Fruit fly (Drosophila melanogaster): Measurements from ENCODE around the gene ATPsyndelta.

ATPsyndelta gene

dm6 chrX:10233065-10233464 lies 20.3 kb downstream of the ATPsyndelta start, which contains the start of gene CG2961 (continued):
- TF ChIP-seq Fer2 (tag; optimal IDR thresholded peaks at IDR 0.05): no peak
- no peak for TF ChIP-seq YL-1 (GFP tag; optimal IDR thresholded peaks at IDR 0.05)
- TF ChIP-seq CG10366 (GFP tag; IDR thresholded peaks at IDR 0.05): no peak; the same call in 1 of the 2 replicates
- TF ChIP-seq CG12104 (GFP tag; optimal IDR thresholded peaks at IDR 0.05): no peak
- TF ChIP-seq Tbp (GFP tag; optimal IDR thresholded peaks at IDR 0.05): no peak
- peak; percentile 8 for TF ChIP-seq nau (GFP tag; optimal IDR thresholded peaks at IDR 0.05)
- TF ChIP-seq nmo (GFP tag; optimal IDR thresholded peaks at IDR 0.05): peak; percentile 43
- TF ChIP-seq BtbVII (GFP tag; optimal IDR thresholded peaks at IDR 0.05): no peak
- no peak for TF ChIP-seq dm (GFP tag; optimal IDR thresholded peaks at IDR 0.05)
- TF ChIP-seq da (GFP tag; optimal IDR thresholded peaks at IDR 0.05): no peak
- TF ChIP-seq CG6654 (GFP tag; optimal IDR thresholded peaks at IDR 0.05): no peak
- TF ChIP-seq MESR4 (GFP tag; optimal IDR thresholded peaks at IDR 0.05): no peak
- TF ChIP-seq CG14014 (GFP tag; IDR thresholded peaks at IDR 0.05): no peak
- TF ChIP-seq ase (GFP tag; IDR thresholded peaks at IDR 0.05): 0 out of 3 replicates have a peak, but pooled peaks have one; percentile 8
- no peak for TF ChIP-seq h (optimal IDR thresholded peaks at IDR 0.05)
- TF ChIP-seq CG9437 (GFP tag; optimal IDR thresholded peaks at IDR 0.05): no peak
- TF ChIP-seq CG14710 (tag; optimal IDR thresholded peaks at IDR 0.05): no peak
- TF ChIP-seq B-H2 (GFP tag; optimal IDR thresholded peaks at IDR 0.05): no peak
- no peak for TF ChIP-seq Nf-YC (tag; optimal IDR thresholded peaks at IDR 0.05)
- no peak for TF ChIP-seq CG3407 (GFP tag; optimal IDR thresholded peaks at IDR 0.05)
- TF ChIP-seq CG2199 (GFP tag; IDR thresholded peaks at IDR 0.05): no peak
- peak; percentile 54 for TF ChIP-seq CG11504 (tag; optimal IDR thresholded peaks at IDR 0.05)
- TF ChIP-seq unc-4 (GFP tag; IDR thresholded peaks at IDR 0.05; ENCODE audit: partially characterized antibody): no peak
- TF ChIP-seq CG18476 (GFP tag; optimal IDR thresholded peaks at IDR 0.05): no peak
- TF ChIP-seq HLH54F (GFP tag; optimal IDR thresholded peaks at IDR 0.05): no peak
- TF ChIP-seq Doc2 (GFP tag; IDR thresholded peaks at IDR 0.05): no peak
- no peak for TF ChIP-seq Dek (tag; optimal IDR thresholded peaks at IDR 0.05)
- TF ChIP-seq ato (GFP tag; IDR thresholded peaks at IDR 0.05; ENCODE audit: partially characterized antibody): no peak
- TF ChIP-seq gt (GFP tag; IDR thresholded peaks at IDR 0.05): no peak
- TF ChIP-seq yki (optimal IDR thresholded peaks at IDR 0.05): no peak
- TF ChIP-seq luna (GFP tag; optimal IDR thresholded peaks at IDR 0.05): no peak
- TF ChIP-seq Taf1 (GFP tag; IDR thresholded peaks at IDR 0.05): no peak
- no peak for TF ChIP-seq CG1832 (GFP tag; optimal IDR thresholded peaks at IDR 0.05)
- TF ChIP-seq B-H1 (GFP tag; IDR thresholded peaks at IDR 0.05): no peak
- no peak for TF ChIP-seq CG7987 (GFP tag; optimal IDR thresholded peaks at IDR 0.05)
- no peak for TF ChIP-seq CG15011 (GFP tag; optimal IDR thresholded peaks at IDR 0.05)
- no peak for TF ChIP-seq gsb (GFP tag; IDR thresholded peaks at IDR 0.05)
- TF ChIP-seq insv (GFP tag; optimal IDR thresholded peaks at IDR 0.05): no peak
- TF ChIP-seq abd-A (tag; optimal IDR thresholded peaks at IDR 0.05): no peak
- no peak for TF ChIP-seq CG1602 (GFP tag; optimal IDR thresholded peaks at IDR 0.05)
- TF ChIP-seq Optix (GFP tag; IDR thresholded peaks at IDR 0.05): no peak
- 0 out of 2 replicates have a peak, but pooled peaks have one; percentile 42 for TF ChIP-seq seq (GFP tag; IDR thresholded peaks at IDR 0.05)
- TF ChIP-seq CG7271 (tag; optimal IDR thresholded peaks at IDR 0.05): no peak
- TF ChIP-seq CG4360 (GFP tag; IDR thresholded peaks at IDR 0.05): no peak
- no peak for TF ChIP-seq CG4282 (GFP tag; optimal IDR thresholded peaks at IDR 0.05)
- no peak for TF ChIP-seq bigmax (GFP tag; optimal IDR thresholded peaks at IDR 0.05)
- no peak for TF ChIP-seq shn (GFP tag; optimal IDR thresholded peaks at IDR 0.05)
- TF ChIP-seq Ravus (GFP tag; IDR thresholded peaks at IDR 0.05): no peak
- no peak for TF ChIP-seq Mad (GFP tag; optimal IDR thresholded peaks at IDR 0.05)
- TF ChIP-seq z (GFP tag; IDR thresholded peaks at IDR 0.05): no peak
- no peak for TF ChIP-seq CG13624 (GFP tag; optimal IDR thresholded peaks at IDR 0.05)
- TF ChIP-seq jing (GFP tag; optimal IDR thresholded peaks at IDR 0.05): no peak
- no peak for TF ChIP-seq CG30020 (tag; optimal IDR thresholded peaks at IDR 0.05)

Measured in whole organism, embryonic.